Worm (Caenorhabditis elegans) whole organism, L4 larva: ENCODE data around the gene srz-90.

Experiments used
- D1046.2 ChIP-seq: fragments of 200-800 bp; sonication (Bioruptor generic); IDR thresholded peaks from 2 replicates; pipeline ENCODE4 v1.3.6; 2022; ENCODE audit warnings: missing genetic modification characterization, missing compliant biosample characterization
- F26F4.8 ChIP-seq: fragments of 200-800 bp; sonication (Bioruptor generic); conservative IDR thresholded peaks from 2 replicates; pipeline ENCODE4 v1.3.6; 2022; ENCODE audit warnings: missing genetic modification characterization, missing compliant biosample characterization
- F37D6.2 ChIP-seq: sonication (generic microtip); optimal IDR thresholded peaks from 2 replicates; lab custom pipeline; 2016; ENCODE audit warnings: mild to moderate bottlenecking, missing genetic modification characterization, missing compliant biosample characterization
- F44E2.7 ChIP-seq: fragments of 200-800 bp; sonication (Bioruptor generic); IDR thresholded peaks from 2 replicates; pipeline ENCODE4 v2.1.2; 2022; ENCODE audit warnings: missing genetic modification characterization, missing compliant biosample characterization
- T20F7.1 ChIP-seq: fragments of 200-800 bp; sonication (Bioruptor generic); optimal IDR thresholded peaks from 2 replicates; lab custom pipeline; 2018; ENCODE audit warnings: mild to moderate bottlenecking, missing genetic modification characterization, missing compliant biosample characterization
- Y48G9A.11 ChIP-seq: fragments of 200-800 bp; sonication (Bioruptor generic); IDR thresholded peaks from 2 replicates; pipeline ENCODE4 v1.3.6; 2022; ENCODE audit warnings: missing genetic modification reagents, missing genetic modification characterization, missing compliant biosample characterization
- ZK337.2 ChIP-seq: fragments of 200-800 bp; sonication (Bioruptor generic); IDR thresholded peaks from 2 replicates; pipeline ENCODE4 v1.3.6; 2022; ENCODE audit warnings: missing genetic modification reagents, missing genetic modification characterization, missing compliant biosample characterization
- aha-1 ChIP-seq: fragments of 150-350 bp; peaks from one replicate; lab custom pipeline; 2014; ENCODE audit warnings: missing biosample characterization, missing genetic modification characterization
- arid-1 ChIP-seq: fragments of 200-800 bp; sonication (Bioruptor generic); conservative IDR thresholded peaks from 2 replicates; pipeline ENCODE4 v1.3.6; 2022; ENCODE audit warnings: missing genetic modification reagents, missing genetic modification characterization, missing compliant biosample characterization
- ceh-20 ChIP-seq: fragments of 200-800 bp; sonication (Bioruptor generic); IDR thresholded peaks from 2 replicates; pipeline ENCODE4 v1.3.6; 2022; ENCODE audit warnings: missing genetic modification reagents, missing genetic modification characterization, missing compliant biosample characterization
- ceh-62 ChIP-seq: sonication (generic microtip); optimal IDR thresholded peaks from 2 replicates; lab custom pipeline; 2017; ENCODE audit warnings: missing biosample characterization, missing genetic modification characterization
- ces-1 ChIP-seq: fragments of 150-350 bp; sonication (generic microtip); optimal IDR thresholded peaks from 4 replicates; lab custom pipeline; 2014; ENCODE audit warnings: missing biosample characterization, missing genetic modification reagents, missing genetic modification characterization
- ctbp-1 ChIP-seq: fragments of 200-800 bp; sonication (Bioruptor generic); IDR thresholded peaks from 2 replicates; pipeline ENCODE4 v1.3.6; 2022; ENCODE audit warnings: missing genetic modification reagents, missing genetic modification characterization, missing compliant biosample characterization
- daf-16 ChIP-seq, 3 experiments: sonication (generic microtip); optimal IDR thresholded peaks; 2 replicates each; lab custom pipeline; 2016 to 2017; ENCODE audit warnings: missing genetic modification characterization in 3 of 3, missing genetic modification reagents in 3 of 3, mild to moderate bottlenecking in 2 of 3, missing compliant biosample characterization in 2 of 3, missing biosample characterization in 1 of 3, moderate library complexity in 1 of 3
- daf-19 ChIP-seq: fragments of 200-800 bp; sonication (Bioruptor generic); conservative IDR thresholded peaks from 2 replicates; pipeline ENCODE4 v1.3.6; 2022; ENCODE audit warnings: missing genetic modification characterization, missing compliant biosample characterization
- dmd-6 ChIP-seq: fragments of 200-800 bp; sonication (Bioruptor generic); IDR thresholded peaks from 2 replicates; pipeline ENCODE4 v1.3.6; 2022; ENCODE audit warnings: missing genetic modification reagents, missing genetic modification characterization, missing compliant biosample characterization
- dmd-8 ChIP-seq: fragments of 200-800 bp; sonication (Bioruptor generic); IDR thresholded peaks from 2 replicates; pipeline ENCODE4 v1.3.6; 2022; ENCODE audit warnings: missing genetic modification characterization, missing compliant biosample characterization
- duxl-1 ChIP-seq: sonication (generic microtip); optimal IDR thresholded peaks from 2 replicates; lab custom pipeline; 2016; ENCODE audit warnings: mild to moderate bottlenecking, missing genetic modification characterization, moderate library complexity, missing compliant biosample characterization; ENCODE audit not compliant: poor library complexity
- dve-1 ChIP-seq: sonication (generic microtip); optimal IDR thresholded peaks from 2 replicates; lab custom pipeline; 2017; ENCODE audit warnings: antibody characterized with exemption, mild to moderate bottlenecking, missing genetic modification characterization, missing compliant biosample characterization; ENCODE audit not compliant: insufficient read depth
- fos-1 ChIP-seq: fragments of 150-350 bp; optimal IDR thresholded peaks from 2 replicates; lab custom pipeline; 2014; ENCODE audit warnings: missing biosample characterization, missing genetic modification characterization
- hif-1 ChIP-seq, 2 experiments: sonication (generic microtip); optimal IDR thresholded peaks; 2 replicates each; lab custom pipeline; 2016 to 2017; ENCODE audit warnings: missing compliant biosample characterization in 2 of 2, missing genetic modification characterization in 2 of 2, missing genetic modification reagents in 2 of 2, missing genotype in 2 of 2, mild to moderate bottlenecking in 1 of 2
- hlh-11 ChIP-seq: fragments of 200-800 bp; sonication (Bioruptor generic); optimal IDR thresholded peaks from 2 replicates; lab custom pipeline; 2018; ENCODE audit warnings: mild to moderate bottlenecking, missing genetic modification characterization, missing compliant biosample characterization
- lin-13 ChIP-seq: fragments of 150-350 bp; optimal IDR thresholded peaks from 2 replicates; lab custom pipeline; 2014; ENCODE audit warnings: missing biosample characterization, missing genetic modification reagents, missing genetic modification characterization
- madf-5 ChIP-seq, 2 experiments: fragments of 200-800 bp; sonication (Bioruptor generic); IDR thresholded peaks; 2 replicates each; pipeline ENCODE4 v1.3.6; 2022; ENCODE audit warnings: missing compliant biosample characterization in 2 of 2, missing genetic modification characterization in 2 of 2
- nhr-102 ChIP-seq: sonication (generic microtip); optimal IDR thresholded peaks from 2 replicates; lab custom pipeline; 2016; ENCODE audit warnings: mild to moderate bottlenecking, missing genetic modification characterization, moderate library complexity, missing compliant biosample characterization
- nhr-25 ChIP-seq: sonication (generic microtip); optimal IDR thresholded peaks from 2 replicates; lab custom pipeline; 2017; ENCODE audit warnings: missing genetic modification characterization, mild to moderate bottlenecking, missing compliant biosample characterization, antibody characterized with exemption, moderate library complexity, borderline replicate concordance; ENCODE audit not compliant: insufficient read depth
- nhr-28 ChIP-seq: fragments of 150-350 bp; optimal IDR thresholded peaks from 2 replicates; lab custom pipeline; 2014; ENCODE audit warnings: missing biosample characterization, missing genetic modification characterization
- nhr-42 ChIP-seq: fragments of 200-800 bp; sonication (Bioruptor generic); IDR thresholded peaks from 2 replicates; pipeline ENCODE4 v1.3.6; 2022; ENCODE audit warnings: missing genetic modification characterization, missing compliant biosample characterization
- nhr-76 ChIP-seq: fragments of 150-350 bp; optimal IDR thresholded peaks from 2 replicates; lab custom pipeline; 2014; ENCODE audit warnings: missing biosample characterization, missing genetic modification characterization
- pha-4 ChIP-seq, 2 experiments: fragments of 150-350 bp in 1 of 2; fragments of 200-800 bp in 1 of 2; sonication (Bioruptor generic) in 1 of 2; IDR thresholded peaks in 1 of 2; optimal IDR thresholded peaks in 1 of 2; 2 replicates each; pipeline versions ENCODE4 v1.3.6 to Lab custom; 2014 to 2022; ENCODE audit warnings: missing genetic modification characterization in 2 of 2, missing genetic modification reagents in 2 of 2, missing biosample characterization in 1 of 2, missing compliant biosample characterization in 1 of 2
- pqm-1 ChIP-seq: sonication (generic microtip); optimal IDR thresholded peaks from 2 replicates; lab custom pipeline; 2017; ENCODE audit warnings: missing biosample characterization, missing genetic modification characterization
- rbr-2 ChIP-seq: sonication (generic microtip); optimal IDR thresholded peaks from 2 replicates; lab custom pipeline; 2016; ENCODE audit warnings: missing genotype, missing genetic modification characterization, missing compliant biosample characterization
- set-16 ChIP-seq: fragments of 200-800 bp; sonication (Bioruptor generic); IDR thresholded peaks from 2 replicates; pipeline ENCODE4 v1.3.6; 2022; ENCODE audit warnings: missing genetic modification reagents, missing genetic modification characterization, missing compliant biosample characterization
- skn-1 ChIP-seq: fragments of 150-350 bp; optimal IDR thresholded peaks from 2 replicates; lab custom pipeline; 2014; ENCODE audit warnings: missing biosample characterization, missing genetic modification characterization
- snpc-4 ChIP-seq: fragments of 150-350 bp; optimal IDR thresholded peaks from 2 replicates; lab custom pipeline; 2014; ENCODE audit warnings: missing biosample characterization, missing genetic modification characterization
- unc-130 ChIP-seq: sonication (generic microtip); optimal IDR thresholded peaks from 2 replicates; lab custom pipeline; 2016; ENCODE audit warnings: missing genetic modification reagents, missing genetic modification characterization, missing compliant biosample characterization
- unc-39 ChIP-seq: sonication (generic microtip); optimal IDR thresholded peaks from 2 replicates; lab custom pipeline; 2017; ENCODE audit warnings: missing biosample characterization, missing genetic modification characterization
- unc-62 ChIP-seq, 3 experiments: fragments of 150-350 bp in 1 of 3; sonication (generic microtip); optimal IDR thresholded peaks in 2 of 3; peaks in 1 of 3; 1 replicate in 1 of 3; 2 replicates in 2 of 3; lab custom pipeline; 2014 to 2017; ENCODE audit warnings: missing biosample characterization in 3 of 3, missing genetic modification characterization in 3 of 3, missing genetic modification reagents in 3 of 3, missing genotype in 1 of 3
- vab-7 ChIP-seq: fragments of 200-800 bp; sonication (Bioruptor generic); IDR thresholded peaks from 2 replicates; pipeline ENCODE4 v1.3.6; 2022; ENCODE audit warnings: missing genetic modification reagents, missing genetic modification characterization, missing compliant biosample characterization

Gene srz-90

ce11 chrV:17542304-17542703 lies 14.5 kb downstream of the srz-90 start (continued):
- peak; percentile 65 for TF ChIP-seq duxl-1
- TF ChIP-seq F26F4.8 (GFP tag; lab: Robert Waterston, UW): 0 out of 2 replicates have a peak, but pooled peaks have one; percentile 24

ce11 chrV:17546931-17547330 lies 19.1 kb downstream of the srz-90 start:
- no peak for TF ChIP-seq aha-1 (tag; lab: Kevin White, UChicago)
- TF ChIP-seq F37D6.2: no peak
- TF ChIP-seq D1046.2 (GFP tag; lab: Robert Waterston, UW): no peak
- no peak for TF ChIP-seq unc-130 (GFP tag; lab: Kevin White, UChicago)
- no peak for TF ChIP-seq ceh-20 (GFP tag; lab: Robert Waterston, UW)
- TF ChIP-seq F26F4.8 (GFP tag; lab: Robert Waterston, UW): no peak
- TF ChIP-seq duxl-1: peak; percentile 25
- no peak for TF ChIP-seq ctbp-1 (GFP tag; lab: Robert Waterston, UW)
- TF ChIP-seq ZK337.2 (GFP tag; lab: Robert Waterston, UW): no peak
- peak; percentile 34 for TF ChIP-seq nhr-28 (tag; lab: Kevin White, UChicago)
- TF ChIP-seq F44E2.7: no peak
- TF ChIP-seq pqm-1 (tag; lab: Kevin White, UChicago): peak; percentile 45
- TF ChIP-seq daf-16 (GFP tag; optimal IDR thresholded peaks at IDR 0.05; lab: Kevin White, UChicago): no peak
- TF ChIP-seq daf-16 (tag; optimal IDR thresholded peaks at IDR 0.05; lab: Kevin White, UChicago): peak; percentile 80

DNA sequence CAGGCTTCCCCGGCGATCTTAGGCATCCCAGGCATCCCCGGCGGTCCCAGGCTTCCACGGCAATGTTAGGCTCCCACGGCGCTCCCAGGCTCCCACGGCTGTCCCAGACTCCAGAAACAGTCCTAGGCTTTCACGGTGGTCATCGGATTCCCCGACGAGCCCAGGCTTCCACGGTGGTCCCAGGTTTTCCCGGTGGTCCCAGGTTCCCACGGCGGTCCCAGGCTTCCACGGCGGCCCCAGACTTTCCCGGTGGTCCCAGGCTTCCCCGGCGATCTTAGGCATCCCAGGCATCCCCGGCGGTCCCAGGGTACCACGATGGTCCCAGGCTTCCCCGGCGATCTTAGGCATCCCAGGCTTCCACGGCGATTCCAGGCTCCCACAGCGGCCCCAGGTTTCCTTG lies 20.8 kb downstream of the srz-90 start:
- peak; percentile 98 for TF ChIP-seq set-16 (GFP tag; lab: Robert Waterston, UW)
- TF ChIP-seq pha-4 (GFP tag; IDR thresholded peaks at IDR 0.05; lab: Robert Waterston, UW): peak; percentile 38; the same call in 1 of the 2 replicates
- no peak for TF ChIP-seq pha-4 (tag; optimal IDR thresholded peaks at IDR 0.05; lab: Kevin White, UChicago)
- no peak for TF ChIP-seq unc-39 (tag; lab: Kevin White, UChicago)

ce11 chrV:17549362-17549761 lies 21.5 kb downstream of the srz-90 start, which contains the start of gene fbxa-176:
TSS of gene fbxa-176 (plus strand) at chrV:17549675.
- TF ChIP-seq unc-62 (GFP tag; optimal IDR thresholded peaks at IDR 0.05 in 1 of 2; lab: Kevin White, UChicago): no peak
- TF ChIP-seq unc-62 (tag; optimal IDR thresholded peaks at IDR 0.05; lab: Kevin White, UChicago): no peak
- TF ChIP-seq dve-1 (tag; lab: Kevin White, UChicago): peak; percentile 12
- TF ChIP-seq set-16 (GFP tag; lab: Robert Waterston, UW): no peak
- no peak for TF ChIP-seq nhr-102
- TF ChIP-seq madf-5 (GFP tag; IDR thresholded peaks at IDR 0.05; lab: Robert Waterston, UW): no peak
- no peak for TF ChIP-seq D1046.2 (GFP tag; lab: Robert Waterston, UW)
- peak; percentile 32 for TF ChIP-seq pqm-1 (tag; lab: Kevin White, UChicago)
- no peak for TF ChIP-seq F44E2.7
- no peak for TF ChIP-seq arid-1
- TF ChIP-seq aha-1 (tag; lab: Kevin White, UChicago): no peak
- no peak for TF ChIP-seq snpc-4 (tag; lab: Kevin White, UChicago)
- TF ChIP-seq Y48G9A.11 (GFP tag; lab: Robert Waterston, UW): no peak
- no peak for TF ChIP-seq unc-130 (GFP tag; lab: Kevin White, UChicago)
- no peak for TF ChIP-seq nhr-25 (tag; lab: Kevin White, UChicago)
- TF ChIP-seq vab-7 (GFP tag; lab: Robert Waterston, UW): no peak
- no peak for TF ChIP-seq nhr-42 (GFP tag; lab: Robert Waterston, UW)
- TF ChIP-seq ctbp-1 (GFP tag; lab: Robert Waterston, UW): no peak
- no peak for TF ChIP-seq dmd-8 (GFP tag; lab: Robert Waterston, UW)
- TF ChIP-seq hif-1 (tag; optimal IDR thresholded peaks at IDR 0.05; lab: Kevin White, UChicago): no peak
- TF ChIP-seq unc-39 (tag; lab: Kevin White, UChicago): no peak
- TF ChIP-seq ceh-62 (tag; lab: Kevin White, UChicago): no peak
- no peak for TF ChIP-seq lin-13
- no peak for TF ChIP-seq T20F7.1 (GFP tag; lab: Kevin White, UChicago)
- TF ChIP-seq ZK337.2 (GFP tag; lab: Robert Waterston, UW): no peak
- TF ChIP-seq F26F4.8 (GFP tag; lab: Robert Waterston, UW): no peak
- no peak for TF ChIP-seq daf-16 (GFP tag; optimal IDR thresholded peaks at IDR 0.05; lab: Kevin White, UChicago)
- TF ChIP-seq daf-16 (tag; optimal IDR thresholded peaks at IDR 0.05; lab: Kevin White, UChicago): peak; percentile 65
- peak; percentile 26 for TF ChIP-seq hlh-11 (tag; lab: Kevin White, UChicago)
- no peak for TF ChIP-seq ces-1
- no peak for TF ChIP-seq fos-1 (tag; lab: Kevin White, UChicago)
- TF ChIP-seq skn-1 (tag; lab: Kevin White, UChicago): no peak
- TF ChIP-seq daf-19 (GFP tag; lab: Robert Waterston, UW): no peak
- no peak for TF ChIP-seq nhr-76 (tag; lab: Kevin White, UChicago)
- no peak for TF ChIP-seq F37D6.2
- no peak for TF ChIP-seq rbr-2
- TF ChIP-seq dmd-6 (GFP tag; lab: Robert Waterston, UW): peak; percentile 60
